Worm (Caenorhabditis elegans) whole organism, L2 larva: ENCODE results near the gene nspc-18.

Experiments used
- C34F6.9 ChIP-seq: fragments of 150-350 bp; optimal IDR thresholded peaks from 2 replicates; lab custom pipeline; 2014; ENCODE audit warnings: missing biosample characterization, missing genetic modification characterization
- F13H6.1 ChIP-seq: sonication (generic microtip); optimal IDR thresholded peaks from 2 replicates; lab custom pipeline; 2016; ENCODE audit warnings: missing genetic modification characterization, missing compliant biosample characterization
- R02D3.7 ChIP-seq: fragments of 150-350 bp; optimal IDR thresholded peaks from 2 replicates; lab custom pipeline; 2014; ENCODE audit warnings: missing biosample characterization, missing genetic modification characterization
- Y55F3AM.14 ChIP-seq: fragments of 200-800 bp; sonication (Bioruptor generic); optimal IDR thresholded peaks from 2 replicates; lab custom pipeline; 2018; ENCODE audit warnings: mild to moderate bottlenecking, missing genetic modification characterization, missing compliant biosample characterization
- ZK546.5 ChIP-seq: sonication (generic microtip); optimal IDR thresholded peaks from 2 replicates; lab custom pipeline; 2017; ENCODE audit warnings: missing biosample characterization, missing genetic modification characterization
- alr-1 ChIP-seq: fragments of 150-350 bp; optimal IDR thresholded peaks from 2 replicates; lab custom pipeline; 2014; ENCODE audit warnings: missing biosample characterization, missing genetic modification characterization
- aly-2 ChIP-seq: fragments of 150-350 bp; optimal IDR thresholded peaks from 2 replicates; lab custom pipeline; 2014; ENCODE audit warnings: missing biosample characterization, missing genetic modification characterization
- ama-1 ChIP-seq: fragments of 150-350 bp; optimal IDR thresholded peaks from 2 replicates; lab custom pipeline; 2018; ENCODE audit warnings: inconsistent platforms
- blmp-1 ChIP-seq: sonication (generic microtip); optimal IDR thresholded peaks from 2 replicates; lab custom pipeline; 2017; ENCODE audit warnings: missing genetic modification characterization, mild to moderate bottlenecking, missing compliant biosample characterization, antibody characterized with exemption, moderate library complexity; ENCODE audit not compliant: insufficient read depth
- ceh-16 ChIP-seq: fragments of 150-350 bp; optimal IDR thresholded peaks from 2 replicates; lab custom pipeline; 2014; ENCODE audit warnings: missing biosample characterization, missing genetic modification characterization
- ceh-82 ChIP-seq: fragments of 150-350 bp; optimal IDR thresholded peaks from 2 replicates; lab custom pipeline; 2014; ENCODE audit warnings: missing biosample characterization, missing genetic modification characterization
- crh-2 ChIP-seq: sonication (generic microtip); optimal IDR thresholded peaks from 2 replicates; lab custom pipeline; 2017; ENCODE audit warnings: missing biosample characterization, missing genetic modification characterization
- dmd-4 ChIP-seq: sonication (generic microtip); optimal IDR thresholded peaks from 2 replicates; lab custom pipeline; 2017; ENCODE audit warnings: missing biosample characterization, missing genetic modification characterization
- egl-27 ChIP-seq: sonication (generic microtip); optimal IDR thresholded peaks from 3 replicates; lab custom pipeline; 2017; ENCODE audit warnings: missing biosample characterization, missing genetic modification reagents, missing genetic modification characterization
- elt-1 ChIP-seq: fragments of 150-350 bp; optimal IDR thresholded peaks from 2 replicates; lab custom pipeline; 2014; ENCODE audit warnings: missing biosample characterization, missing genetic modification characterization
- elt-3 ChIP-seq: sonication (generic microtip); optimal IDR thresholded peaks from 2 replicates; lab custom pipeline; 2017; ENCODE audit warnings: missing biosample characterization, missing genetic modification characterization
- fos-1 ChIP-seq: fragments of 150-350 bp; optimal IDR thresholded peaks from 2 replicates; lab custom pipeline; 2014; ENCODE audit warnings: missing biosample characterization, missing genetic modification characterization
- gmeb-1 ChIP-seq: fragments of 150-350 bp; optimal IDR thresholded peaks from 2 replicates; lab custom pipeline; 2014; ENCODE audit warnings: missing biosample characterization, missing genetic modification characterization
- lin-11 ChIP-seq: fragments of 150-350 bp; sonication (generic microtip); optimal IDR thresholded peaks from 2 replicates; lab custom pipeline; 2014; ENCODE audit warnings: missing biosample characterization, missing genetic modification characterization, inconsistent platforms, mixed read lengths
- lin-13 ChIP-seq: fragments of 150-350 bp; optimal IDR thresholded peaks from 2 replicates; lab custom pipeline; 2014; ENCODE audit warnings: missing biosample characterization, missing genetic modification reagents, missing genetic modification characterization
- lin-39 ChIP-seq: fragments of 150-350 bp; optimal IDR thresholded peaks from 2 replicates; lab custom pipeline; 2014; ENCODE audit warnings: missing biosample characterization, missing genetic modification reagents, missing genetic modification characterization
- lsy-2 ChIP-seq, 2 experiments: fragments of 150-350 bp in 1 of 2; sonication (generic microtip) in 1 of 2; optimal IDR thresholded peaks; 2 replicates each; lab custom pipeline; 2014 to 2017; ENCODE audit warnings: missing biosample characterization in 2 of 2, missing genetic modification characterization in 2 of 2
- mbf-1 ChIP-seq: sonication (generic microtip); optimal IDR thresholded peaks from 2 replicates; lab custom pipeline; 2017; ENCODE audit warnings: missing biosample characterization, missing genetic modification characterization
- mdl-1 ChIP-seq, 2 experiments: fragments of 150-350 bp in 1 of 2; sonication (generic microtip) in 1 of 2; optimal IDR thresholded peaks; 2 replicates each; lab custom pipeline; 2017; ENCODE audit warnings: missing biosample characterization in 2 of 2, missing genetic modification characterization in 2 of 2
- nhr-10 ChIP-seq: sonication (generic microtip); optimal IDR thresholded peaks from 2 replicates; lab custom pipeline; 2017; ENCODE audit warnings: missing biosample characterization, missing genetic modification characterization
- nhr-11 ChIP-seq: fragments of 150-350 bp; optimal IDR thresholded peaks from 2 replicates; lab custom pipeline; 2014; ENCODE audit warnings: missing biosample characterization, missing genetic modification characterization
- nhr-12 ChIP-seq: fragments of 150-350 bp; optimal IDR thresholded peaks from 2 replicates; lab custom pipeline; 2014; ENCODE audit warnings: missing biosample characterization, missing genetic modification characterization
- nhr-129 ChIP-seq: fragments of 150-350 bp; optimal IDR thresholded peaks from 2 replicates; lab custom pipeline; 2014; ENCODE audit warnings: missing biosample characterization, missing genetic modification characterization
- nhr-21 ChIP-seq: fragments of 150-350 bp; optimal IDR thresholded peaks from 2 replicates; lab custom pipeline; 2014; ENCODE audit warnings: missing biosample characterization, missing genetic modification characterization
- nhr-23 ChIP-seq: fragments of 150-350 bp; optimal IDR thresholded peaks from 2 replicates; lab custom pipeline; 2014; ENCODE audit warnings: missing biosample characterization, missing genetic modification reagents, missing genetic modification characterization
- nhr-237 ChIP-seq: fragments of 150-350 bp; optimal IDR thresholded peaks from 2 replicates; lab custom pipeline; 2014; ENCODE audit warnings: missing biosample characterization, missing genetic modification characterization
- nhr-25 ChIP-seq: fragments of 150-350 bp; sonication (generic microtip); optimal IDR thresholded peaks from 3 replicates; lab custom pipeline; 2014; ENCODE audit warnings: missing biosample characterization, missing genetic modification characterization
- nhr-6 ChIP-seq: fragments of 150-350 bp; optimal IDR thresholded peaks from 2 replicates; lab custom pipeline; 2014; ENCODE audit warnings: missing biosample characterization, missing genetic modification characterization
- nhr-77 ChIP-seq: fragments of 150-350 bp; optimal IDR thresholded peaks from 2 replicates; lab custom pipeline; 2014; ENCODE audit warnings: missing biosample characterization, missing genetic modification characterization
- peb-1 ChIP-seq: fragments of 150-350 bp; optimal IDR thresholded peaks from 2 replicates; lab custom pipeline; 2014; ENCODE audit warnings: missing biosample characterization, missing genetic modification characterization
- sem-4 ChIP-seq: fragments of 150-350 bp; optimal IDR thresholded peaks from 2 replicates; lab custom pipeline; 2014; ENCODE audit warnings: missing biosample characterization, missing genetic modification reagents, missing genetic modification characterization
- skn-1 ChIP-seq: sonication (generic microtip); optimal IDR thresholded peaks from 2 replicates; lab custom pipeline; 2017; ENCODE audit warnings: missing biosample characterization, missing genetic modification characterization
- sma-3 ChIP-seq: sonication (generic microtip); optimal IDR thresholded peaks from 2 replicates; lab custom pipeline; 2016; ENCODE audit warnings: missing genetic modification reagents, missing genetic modification characterization, missing compliant biosample characterization
- sma-9 ChIP-seq, 2 experiments: fragments of 150-350 bp in 1 of 2; sonication (generic microtip) in 1 of 2; optimal IDR thresholded peaks; 2 replicates each; lab custom pipeline; 2014 to 2016; ENCODE audit warnings: missing genetic modification characterization in 2 of 2, mild to moderate bottlenecking in 1 of 2, missing biosample characterization in 1 of 2, missing compliant biosample characterization in 1 of 2, missing genetic modification reagents in 1 of 2, moderate library complexity in 1 of 2
- snpc-4 ChIP-seq: fragments of 150-350 bp; optimal IDR thresholded peaks from 2 replicates; lab custom pipeline; 2014; ENCODE audit warnings: missing biosample characterization, missing genetic modification characterization
- unc-39 ChIP-seq: fragments of 150-350 bp; optimal IDR thresholded peaks from 2 replicates; lab custom pipeline; 2014; ENCODE audit warnings: missing biosample characterization, missing genetic modification characterization
- unc-62 ChIP-seq: fragments of 150-350 bp; optimal IDR thresholded peaks from 2 replicates; lab custom pipeline; 2014; ENCODE audit warnings: missing biosample characterization, missing genetic modification reagents, missing genetic modification characterization
- zag-1 ChIP-seq: fragments of 150-350 bp; optimal IDR thresholded peaks from 2 replicates; lab custom pipeline; 2014; ENCODE audit warnings: missing biosample characterization, missing genetic modification characterization
- ztf-1 ChIP-seq: fragments of 200-800 bp; sonication (Bioruptor generic); conservative IDR thresholded peaks from 2 replicates; pipeline ENCODE4 v1.3.6; 2022; ENCODE audit warnings: missing genetic modification characterization, missing compliant biosample characterization
- ztf-11 ChIP-seq: sonication (generic microtip); optimal IDR thresholded peaks from 2 replicates; lab custom pipeline; 2017; ENCODE audit warnings: missing biosample characterization, missing genetic modification characterization
- ztf-4 ChIP-seq: fragments of 150-350 bp; optimal IDR thresholded peaks from 2 replicates; lab custom pipeline; 2014; ENCODE audit warnings: missing biosample characterization, missing genetic modification characterization

The nspc-18 gene

ce11 chrX:14478743-14479428 is 48.6 kb downstream of the nspc-18 start, which contains the start of gene M163.11:
TSS of gene M163.11 (plus strand) at chrX:14479378.
- no peak for TF ChIP-seq nhr-77 (tag; lab: Kevin White, UChicago)
- no peak for TF ChIP-seq nhr-12 (tag; lab: Kevin White, UChicago)
- TF ChIP-seq unc-62 = no peak
- TF ChIP-seq C34F6.9 (tag; lab: Kevin White, UChicago) = no peak
- no peak for TF ChIP-seq ztf-11 (tag; lab: Kevin White, UChicago)
- no peak for TF ChIP-seq R02D3.7 (tag; lab: Kevin White, UChicago)
- no peak for TF ChIP-seq blmp-1 (tag; lab: Kevin White, UChicago)
- no peak for TF ChIP-seq nhr-25 (tag; lab: Kevin White, UChicago)
- TF ChIP-seq alr-1 (tag; lab: Kevin White, UChicago) = no peak
- peak in 1 of 2 experiments; percentile 11 for TF ChIP-seq lsy-2 (tag; optimal IDR thresholded peaks at IDR 0.05; lab: Kevin White, UChicago)
- no peak for TF ChIP-seq snpc-4 (tag; lab: Kevin White, UChicago)
- peak; percentile 1 for TF ChIP-seq nhr-129 (tag; lab: Kevin White, UChicago)
- no peak for TF ChIP-seq nhr-11 (tag; lab: Kevin White, UChicago)
- TF ChIP-seq F13H6.1 = peak; percentile 1
- TF ChIP-seq lin-11 (tag; lab: Kevin White, UChicago) = no peak
- peak; percentile 35 for TF ChIP-seq gmeb-1 (tag; lab: Kevin White, UChicago)
- TF ChIP-seq sem-4 = no peak
- no peak for TF ChIP-seq mdl-1 (tag; optimal IDR thresholded peaks at IDR 0.05; lab: Kevin White, UChicago)
- peak; percentile 27 for TF ChIP-seq nhr-21
- no peak for TF ChIP-seq ama-1 (lab: Kevin White, UChicago)
- no peak for TF ChIP-seq aly-2
- TF ChIP-seq lin-39 = no peak
- TF ChIP-seq ZK546.5 = no peak
- TF ChIP-seq mbf-1 = no peak
- TF ChIP-seq nhr-6 (tag; lab: Kevin White, UChicago) = no peak
- TF ChIP-seq nhr-23 (tag; lab: Kevin White, UChicago) = no peak
- TF ChIP-seq nhr-10 (tag; lab: Kevin White, UChicago) = no peak
- no peak for TF ChIP-seq elt-1 (tag; lab: Kevin White, UChicago)
- no peak for TF ChIP-seq zag-1 (tag; lab: Kevin White, UChicago)
- TF ChIP-seq egl-27 (tag; lab: Kevin White, UChicago) = no peak
- peak; percentile 4 for TF ChIP-seq sma-9 (GFP tag; optimal IDR thresholded peaks at IDR 0.05; lab: Kevin White, UChicago)
- TF ChIP-seq sma-9 (tag; optimal IDR thresholded peaks at IDR 0.05; lab: Kevin White, UChicago) = no peak
- TF ChIP-seq sma-3 (GFP tag; lab: Kevin White, UChicago) = peak; percentile 57
- TF ChIP-seq skn-1 = no peak
- no peak for TF ChIP-seq ztf-1 (GFP tag; lab: Robert Waterston, UW)
- TF ChIP-seq unc-39 (tag; lab: Kevin White, UChicago) = no peak
- no peak for TF ChIP-seq nhr-237
- TF ChIP-seq ceh-82 (tag; lab: Kevin White, UChicago) = no peak
- TF ChIP-seq lin-13 (GFP tag; lab: Kevin White, UChicago) = no peak
- TF ChIP-seq peb-1 = no peak
- TF ChIP-seq elt-3 (tag; lab: Kevin White, UChicago) = no peak
- no peak for TF ChIP-seq ztf-4
- TF ChIP-seq Y55F3AM.14 = no peak
- TF ChIP-seq crh-2 (tag; lab: Kevin White, UChicago) = peak; percentile 40
- TF ChIP-seq dmd-4 (tag; lab: Kevin White, UChicago) = no peak
- no peak for TF ChIP-seq ceh-16 (tag; lab: Kevin White, UChicago)
- TF ChIP-seq fos-1 (tag; lab: Kevin White, UChicago) = peak; percentile 12
